Fruit fly (Drosophila melanogaster) whole organism, embryonic: ENCODE data around the gene CG43355.

Experiments
- CG10462 ChIP-seq: fragments of 200-800 bp; sonication (Bioruptor generic); optimal IDR thresholded peaks from 2 replicates; lab custom pipeline; 2016; ENCODE audit warnings: missing biosample characterization, missing genetic modification characterization
- CG11560 ChIP-seq: fragments of 200-800 bp; sonication (Bioruptor generic); IDR thresholded peaks from 3 replicates; pipeline ENCODE4 v1.3.6; 2022; ENCODE audit warnings: missing biosample characterization, missing genetic modification characterization
- CG12155 ChIP-seq: fragments of 200-800 bp; sonication (Bioruptor generic); optimal IDR thresholded peaks from 3 replicates; lab custom pipeline; 2016; ENCODE audit warnings: missing biosample characterization, missing genetic modification characterization
- CG13424 ChIP-seq: fragments of 200-800 bp; sonication (Bioruptor generic); optimal IDR thresholded peaks from 2 replicates; lab custom pipeline; 2019; ENCODE audit warnings: missing biosample characterization, mild to moderate bottlenecking, missing genetic modification characterization, moderate library complexity
- CG15514 ChIP-seq: fragments of 200-800 bp; sonication (Bioruptor generic); optimal IDR thresholded peaks from 3 replicates; lab custom pipeline; 2017; ENCODE audit warnings: missing biosample characterization, missing genetic modification characterization, mild to moderate bottlenecking, moderate library complexity, missing genetic modification reagents
- CG17359 ChIP-seq: fragments of 200-800 bp; sonication (Bioruptor generic); optimal IDR thresholded peaks from 3 replicates; lab custom pipeline; 2018; ENCODE audit warnings: missing biosample characterization, mild to moderate bottlenecking, missing genetic modification characterization, moderate library complexity
- CG17802 ChIP-seq: fragments of 200-800 bp; sonication (Bioruptor generic); optimal IDR thresholded peaks from 2 replicates; lab custom pipeline; 2018; ENCODE audit warnings: missing biosample characterization, mild to moderate bottlenecking, missing genetic modification characterization, moderate library complexity
- CG18262 ChIP-seq: fragments of 200-800 bp; optimal IDR thresholded peaks from 3 replicates; lab custom pipeline; 2019; ENCODE audit warnings: missing biosample characterization, mild to moderate bottlenecking, missing genetic modification characterization, moderate library complexity
- CG34376 ChIP-seq: fragments of 200-800 bp; sonication (Bioruptor generic); optimal IDR thresholded peaks from 2 replicates; lab custom pipeline; 2018; ENCODE audit warnings: missing biosample characterization, mild to moderate bottlenecking, missing genetic modification characterization
- CG3847 ChIP-seq: fragments of 200-800 bp; sonication (Bioruptor generic); IDR thresholded peaks from 2 replicates; pipeline ENCODE4 v1.3.6; 2022; ENCODE audit warnings: missing biosample characterization, missing genetic modification characterization
- CG4707 ChIP-seq: fragments of 200-800 bp; sonication (Bioruptor generic); optimal IDR thresholded peaks from 2 replicates; lab custom pipeline; 2018; ENCODE audit warnings: missing biosample characterization, mild to moderate bottlenecking, missing genetic modification characterization, moderate library complexity
- CG4730 ChIP-seq: fragments of 200-800 bp; sonication (Bioruptor generic); IDR thresholded peaks from 2 replicates; pipeline ENCODE4 v1.3.6; 2022; ENCODE audit warnings: missing biosample characterization, missing genetic modification characterization
- CG6765 ChIP-seq: fragments of 200-800 bp; sonication (Bioruptor generic); optimal IDR thresholded peaks from 3 replicates; lab custom pipeline; 2017; ENCODE audit warnings: missing biosample characterization, mild to moderate bottlenecking, missing genetic modification characterization
- CG6791 ChIP-seq: fragments of 200-800 bp; sonication (Bioruptor generic); IDR thresholded peaks from 3 replicates; pipeline ENCODE4 v1.3.6; 2022; ENCODE audit warnings: missing biosample characterization, missing genetic modification characterization; ENCODE audit not compliant: partially characterized antibody
- CG7271 ChIP-seq: fragments of 200-800 bp; sonication (Bioruptor generic); optimal IDR thresholded peaks from 2 replicates; lab custom pipeline; 2018; ENCODE audit warnings: missing biosample characterization, mild to moderate bottlenecking, missing genetic modification characterization, moderate library complexity
- CG8388 ChIP-seq: fragments of 200-800 bp; sonication (Bioruptor generic); optimal IDR thresholded peaks from 2 replicates; lab custom pipeline; 2019; ENCODE audit warnings: missing biosample characterization, mild to moderate bottlenecking, missing genetic modification characterization, moderate library complexity
- CG9817 ChIP-seq: fragments of 200-800 bp; sonication (Bioruptor generic); optimal IDR thresholded peaks from 2 replicates; lab custom pipeline; 2018; ENCODE audit warnings: missing biosample characterization, mild to moderate bottlenecking, missing genetic modification characterization, moderate library complexity
- Chrac-16 ChIP-seq: fragments of 200-800 bp; sonication (Bioruptor generic); optimal IDR thresholded peaks from 3 replicates; lab custom pipeline; 2016; ENCODE audit warnings: missing biosample characterization, missing genetic modification characterization
- Dek ChIP-seq: fragments of 200-800 bp; sonication (Bioruptor generic); optimal IDR thresholded peaks from 3 replicates; lab custom pipeline; 2019; ENCODE audit warnings: missing biosample characterization, mild to moderate bottlenecking, missing genetic modification characterization, moderate library complexity
- Eip74EF ChIP-seq, 2 experiments: fragments of 200-800 bp in 1 of 2; fragments of >200 bp in 1 of 2; sonication (Bioruptor generic) in 1 of 2; optimal IDR thresholded peaks; 2 replicates each; lab custom pipeline; 2017 to 2019; ENCODE audit warnings: missing biosample characterization in 2 of 2, missing genetic modification characterization in 2 of 2, mild to moderate bottlenecking in 1 of 2, moderate library complexity in 1 of 2
- Fer2 ChIP-seq: fragments of 200-800 bp; sonication (Bioruptor generic); optimal IDR thresholded peaks from 2 replicates; lab custom pipeline; 2018; ENCODE audit warnings: missing biosample characterization, mild to moderate bottlenecking, missing genetic modification characterization, moderate library complexity
- HHEX ChIP-seq: fragments of 200-800 bp; sonication (Bioruptor generic); optimal IDR thresholded peaks from 3 replicates; lab custom pipeline; 2017; ENCODE audit warnings: missing biosample characterization, mild to moderate bottlenecking, missing genetic modification characterization, missing genetic modification reagents
- HLH3B ChIP-seq: fragments of 200-800 bp; sonication (Bioruptor generic); IDR thresholded peaks from 2 replicates; pipeline ENCODE4 v1.3.6; 2022; ENCODE audit warnings: missing biosample characterization, missing genetic modification characterization
- Hr39 ChIP-seq: fragments of >200 bp; optimal IDR thresholded peaks from 2 replicates; lab custom pipeline; 2017
- NfI ChIP-seq: fragments of 200-800 bp; sonication (Bioruptor generic); optimal IDR thresholded peaks from 3 replicates; lab custom pipeline; 2018; ENCODE audit warnings: missing biosample characterization, mild to moderate bottlenecking, missing genetic modification characterization, moderate library complexity
- Pdp1 ChIP-seq, 2 experiments: fragments of 200-800 bp; sonication (Bioruptor generic); optimal IDR thresholded peaks; 3 replicates each; lab custom pipeline; 2016; ENCODE audit warnings: missing biosample characterization in 2 of 2, missing genetic modification characterization in 2 of 2, mild to moderate bottlenecking in 1 of 2, moderate library complexity in 1 of 2
- Sin3A ChIP-seq: fragments of >200 bp; optimal IDR thresholded peaks from 2 replicates; lab custom pipeline; 2018
- Trl ChIP-seq, 3 experiments: fragments of >200 bp in 2 of 3; fragments of 200-800 bp in 1 of 3; sonication (Bioruptor generic) in 1 of 3; optimal IDR thresholded peaks; 2 replicates in 1 of 3; 3 replicates in 2 of 3; lab custom pipeline; 2016 to 2017; ENCODE audit warnings: missing biosample characterization in 1 of 3, missing genetic modification characterization in 1 of 3
- YL-1 ChIP-seq: fragments of 200-800 bp; sonication (Bioruptor generic); optimal IDR thresholded peaks from 3 replicates; lab custom pipeline; 2017; ENCODE audit warnings: missing biosample characterization, mild to moderate bottlenecking, missing genetic modification characterization
- ab ChIP-seq: fragments of 200-800 bp; sonication (Bioruptor generic); optimal IDR thresholded peaks from 2 replicates; lab custom pipeline; 2016; ENCODE audit warnings: missing biosample characterization, missing genetic modification characterization
- abd-A ChIP-seq: fragments of 200-800 bp; sonication (Bioruptor generic); optimal IDR thresholded peaks from 3 replicates; lab custom pipeline; 2019; ENCODE audit warnings: missing biosample characterization, mild to moderate bottlenecking, missing genetic modification characterization, moderate library complexity
- ara ChIP-seq: fragments of 200-800 bp; sonication (Bioruptor generic); IDR thresholded peaks from 2 replicates; pipeline ENCODE4 v1.3.6; 2022; ENCODE audit warnings: missing biosample characterization, missing genetic modification characterization
- cg ChIP-seq: fragments of 200-800 bp; sonication (Bioruptor generic); optimal IDR thresholded peaks from 3 replicates; lab custom pipeline; 2019; ENCODE audit warnings: missing biosample characterization, mild to moderate bottlenecking, missing genetic modification characterization, moderate library complexity
- cwo ChIP-seq: fragments of 200-800 bp; sonication (Bioruptor generic); optimal IDR thresholded peaks from 3 replicates; lab custom pipeline; 2017; ENCODE audit warnings: missing biosample characterization, missing genetic modification characterization, mild to moderate bottlenecking, moderate library complexity, missing genetic modification reagents
- esg ChIP-seq: fragments of 200-800 bp; sonication (Bioruptor generic); conservative IDR thresholded peaks from 2 replicates; pipeline ENCODE4 v1.3.6; 2022; ENCODE audit warnings: missing biosample characterization, missing genetic modification characterization
- ewg ChIP-seq: fragments of 200-800 bp; sonication (Bioruptor generic); optimal IDR thresholded peaks from 3 replicates; lab custom pipeline; 2017; ENCODE audit warnings: mild to moderate bottlenecking, missing biosample characterization, missing genetic modification reagents, missing genetic modification characterization
- eyg ChIP-seq: fragments of 200-800 bp; sonication (Bioruptor generic); optimal IDR thresholded peaks from 3 replicates; lab custom pipeline; 2016; ENCODE audit warnings: missing biosample characterization, missing genetic modification characterization
- hkb ChIP-seq, 2 experiments: fragments of 200-800 bp in 1 of 2; fragments of >200 bp in 1 of 2; sonication (Bioruptor generic) in 1 of 2; IDR thresholded peaks in 1 of 2; optimal IDR thresholded peaks in 1 of 2; 2 replicates each; pipeline versions ENCODE4 v1.3.6 to Lab custom; 2017 to 2022; ENCODE audit warnings: missing biosample characterization in 1 of 2, missing genetic modification characterization in 1 of 2
- hth ChIP-seq: fragments of >200 bp; optimal IDR thresholded peaks from 2 replicates; lab custom pipeline; 2017; ENCODE audit warnings: inconsistent platforms
- pb ChIP-seq: fragments of 200-800 bp; sonication (Bioruptor generic); optimal IDR thresholded peaks from 3 replicates; lab custom pipeline; 2016; ENCODE audit warnings: missing biosample characterization, missing genetic modification characterization
- pita ChIP-seq: fragments of 200-800 bp; sonication (Bioruptor generic); optimal IDR thresholded peaks from 2 replicates; lab custom pipeline; 2017; ENCODE audit warnings: missing biosample characterization, mild to moderate bottlenecking, missing genetic modification characterization
- salm ChIP-seq: fragments of 200-800 bp; sonication (Bioruptor generic); optimal IDR thresholded peaks from 2 replicates; lab custom pipeline; 2018; ENCODE audit warnings: missing biosample characterization, mild to moderate bottlenecking, missing genetic modification characterization
- seq ChIP-seq: fragments of 200-800 bp; sonication (Bioruptor generic); IDR thresholded peaks from 2 replicates; pipeline ENCODE4 v1.3.6; 2022; ENCODE audit warnings: missing biosample characterization, missing genetic modification characterization
- sob ChIP-seq: fragments of 200-800 bp; sonication (Bioruptor generic); IDR thresholded peaks from 2 replicates; pipeline ENCODE4 v1.3.6; 2022; ENCODE audit warnings: missing biosample characterization, missing genetic modification characterization
- tap ChIP-seq: fragments of 200-800 bp; optimal IDR thresholded peaks from 3 replicates; lab custom pipeline; 2019; ENCODE audit warnings: missing biosample characterization, mild to moderate bottlenecking, missing genetic modification characterization, moderate library complexity
- tll ChIP-seq, 2 experiments: fragments of 200-800 bp in 1 of 2; fragments of >200 bp in 1 of 2; sonication (Bioruptor generic) in 1 of 2; optimal IDR thresholded peaks; 2 replicates each; lab custom pipeline; 2017 to 2019; ENCODE audit warnings: missing biosample characterization in 2 of 2, missing genetic modification characterization in 2 of 2, mild to moderate bottlenecking in 1 of 2, moderate library complexity in 1 of 2
- twi ChIP-seq: fragments of 200-800 bp; optimal IDR thresholded peaks from 2 replicates; lab custom pipeline; 2019; ENCODE audit warnings: missing biosample characterization, mild to moderate bottlenecking, missing genetic modification characterization, moderate library complexity
- zf30C ChIP-seq: fragments of 200-800 bp; sonication (Bioruptor generic); optimal IDR thresholded peaks from 3 replicates; lab custom pipeline; 2018; ENCODE audit warnings: missing biosample characterization, mild to moderate bottlenecking, missing genetic modification characterization

Gene CG43355

DNA sequence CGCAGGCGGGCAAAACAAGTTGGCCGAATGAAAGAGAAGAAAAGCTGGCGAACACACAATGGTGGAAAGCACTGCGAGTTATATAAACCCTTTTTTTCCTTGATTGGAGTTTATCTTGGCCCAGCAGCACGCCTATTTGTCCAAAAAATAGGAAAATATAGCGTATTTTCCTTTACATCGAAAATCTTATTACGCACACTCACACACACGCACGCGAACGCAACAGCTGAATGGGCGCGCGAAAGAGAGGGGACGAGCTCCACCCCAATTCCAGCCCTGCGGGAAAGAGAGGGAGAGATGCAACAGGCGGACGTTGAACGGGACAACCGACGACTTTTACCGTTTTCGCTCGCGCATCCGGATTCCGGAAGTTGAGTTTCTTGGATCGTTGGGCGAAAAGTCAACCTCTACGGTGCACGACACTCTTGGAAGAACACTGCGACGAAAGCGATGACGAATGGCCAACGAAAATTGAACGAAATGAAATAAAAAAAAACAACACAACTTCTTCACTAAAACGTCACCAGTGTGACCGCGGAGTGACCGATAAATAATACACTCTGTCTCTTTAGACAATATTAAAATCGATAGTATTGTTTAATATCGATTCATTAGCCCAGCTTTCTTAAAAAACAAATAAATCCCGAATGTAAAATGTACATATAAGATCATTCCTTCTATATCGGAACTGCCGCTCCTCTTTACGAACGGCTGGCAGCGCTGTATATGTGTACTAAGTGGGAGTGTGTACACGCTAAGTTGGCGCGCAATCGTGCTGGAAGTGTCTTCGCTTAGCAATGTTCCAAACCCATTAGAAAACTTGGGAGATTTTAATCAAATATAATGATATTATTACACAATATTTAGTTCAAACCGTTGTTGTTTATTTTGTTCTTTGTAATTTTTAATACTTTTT, 32.3 kb downstream of the CG43355 start, which contains the start of the genes Dlg5 and CG4970 (continued):
- TF ChIP-seq CG17802 (tag; lab: Kevin White, UChicago), result no peak
- no peak for TF ChIP-seq abd-A (tag; lab: Kevin White, UChicago)
- TF ChIP-seq twi, result no peak
- TF ChIP-seq ewg (GFP tag; lab: Kevin White, UChicago), result peak; percentile 57
- TF ChIP-seq salm, result no peak
- TF ChIP-seq Fer2 (tag; lab: Kevin White, UChicago), result no peak
- no peak for TF ChIP-seq CG7271 (tag; lab: Kevin White, UChicago)
- no peak for TF ChIP-seq Chrac-16 (GFP tag; lab: Kevin White, UChicago)
- TF ChIP-seq hkb (optimal IDR thresholded peaks at IDR 0.05; lab: Kevin White, UChicago), result peak; percentile 85
- no peak for TF ChIP-seq hkb (GFP tag; IDR thresholded peaks at IDR 0.05; lab: Robert Waterston, UW)
- TF ChIP-seq CG17359 (tag; lab: Kevin White, UChicago), result no peak
- TF ChIP-seq cwo, result no peak
- TF ChIP-seq CG34376 (GFP tag; lab: Kevin White, UChicago), result no peak
- TF ChIP-seq Pdp1 (GFP tag; optimal IDR thresholded peaks at IDR 0.05; lab: Kevin White, UChicago), result peak in 1 of 2 experiments; percentile 97
- TF ChIP-seq eyg, result no peak
- peak; percentile 56 for TF ChIP-seq Sin3A
- no peak for TF ChIP-seq CG4730
- no peak for TF ChIP-seq zf30C (GFP tag; lab: Kevin White, UChicago)
- TF ChIP-seq ab (GFP tag; lab: Kevin White, UChicago), result no peak
- no peak for TF ChIP-seq NfI (GFP tag; lab: Kevin White, UChicago)
- no peak for TF ChIP-seq esg (GFP tag; lab: Robert Waterston, UW)
- peak; percentile 65 for TF ChIP-seq CG3847 (GFP tag; lab: Robert Waterston, UW)
- TF ChIP-seq ara (GFP tag; lab: Robert Waterston, UW), result no peak
- TF ChIP-seq sob (GFP tag; lab: Robert Waterston, UW), result no peak
- TF ChIP-seq tll (GFP tag; optimal IDR thresholded peaks at IDR 0.05; lab: Kevin White, UChicago), result no peak
- no peak for TF ChIP-seq CG8388 (GFP tag; lab: Kevin White, UChicago)
- TF ChIP-seq CG6791 (GFP tag; lab: Robert Waterston, UW), result peak; percentile 74
- no peak for TF ChIP-seq tap (tag; lab: Kevin White, UChicago)
- TF ChIP-seq hth (lab: Kevin White, UChicago), result no peak
- no peak for TF ChIP-seq seq (GFP tag; lab: Robert Waterston, UW)
- TF ChIP-seq CG10462 (GFP tag; lab: Kevin White, UChicago), result no peak
- peak; percentile 55; the same call in 1 of the 3 replicates for TF ChIP-seq CG11560
- peak; percentile 85 for TF ChIP-seq YL-1 (GFP tag; lab: Kevin White, UChicago)
- no peak for TF ChIP-seq CG18262 (tag; lab: Kevin White, UChicago)
- no peak for TF ChIP-seq CG12155 (GFP tag; lab: Kevin White, UChicago)
- TF ChIP-seq cg (GFP tag; lab: Kevin White, UChicago), result peak; percentile 98
- no peak for TF ChIP-seq pb
- no peak for TF ChIP-seq HLH3B (GFP tag; lab: Robert Waterston, UW)
- TF ChIP-seq CG4707 (GFP tag; lab: Kevin White, UChicago), result no peak
- no peak for TF ChIP-seq CG13424 (tag; lab: Kevin White, UChicago)
- no peak for TF ChIP-seq CG6765 (GFP tag; lab: Kevin White, UChicago)
- TF ChIP-seq Eip74EF (GFP tag; optimal IDR thresholded peaks at IDR 0.05; lab: Kevin White, UChicago), result no peak
- TF ChIP-seq CG9817, result no peak
- TF ChIP-seq Trl (optimal IDR thresholded peaks at IDR 0.05; lab: Kevin White, UChicago), result no peak
- TF ChIP-seq Trl (GFP tag; optimal IDR thresholded peaks at IDR 0.05; lab: Kevin White, UChicago), result no peak
- no peak for TF ChIP-seq Hr39 (lab: Kevin White, UChicago)
- no peak for TF ChIP-seq HHEX (GFP tag; lab: Kevin White, UChicago)
- peak; percentile 97 for TF ChIP-seq pita (GFP tag; lab: Kevin White, UChicago)
- TF ChIP-seq Dek, result peak; percentile 34
- peak; percentile 80 for TF ChIP-seq CG15514 (GFP tag; lab: Kevin White, UChicago)
